Fruit fly (Drosophila melanogaster): ENCODE results near the gene myd.

Gene myd

DNA sequence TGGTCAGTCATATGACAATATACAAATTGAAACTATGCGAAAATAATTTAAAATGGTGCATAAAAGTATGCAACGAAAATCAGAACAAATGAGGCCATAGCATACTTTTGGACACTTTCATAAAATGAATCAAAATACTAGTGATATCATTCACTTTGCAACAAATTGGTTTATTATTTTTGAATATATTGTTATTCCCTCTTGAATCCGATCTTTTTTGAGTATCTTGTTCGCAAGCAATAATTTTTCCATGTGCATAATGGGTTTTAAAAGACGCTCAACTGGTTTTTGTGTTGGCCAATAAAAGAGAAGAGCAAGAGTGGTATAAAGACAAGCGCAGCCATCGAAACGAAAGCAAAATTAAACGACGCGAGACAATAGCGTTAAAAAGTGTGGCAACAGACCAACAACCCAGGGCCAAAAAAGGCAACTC is 7.3 kb downstream of the myd start (continued):
- TF ChIP-seq CG10565 (GFP tag; optimal IDR thresholded peaks at IDR 0.05) (no peak), ac (GFP tag; optimal IDR thresholded peaks at IDR 0.05) (no peak), CG10366 (GFP tag; IDR thresholded peaks at IDR 0.05) (no peak), CG12104 (GFP tag; optimal IDR thresholded peaks at IDR 0.05) (no peak), CkIIα-i1 (GFP tag; IDR thresholded peaks at IDR 0.05) (no peak), Dek (tag; optimal IDR thresholded peaks at IDR 0.05) (no peak), CG9215 (GFP tag; IDR thresholded peaks at IDR 0.05) (no peak), MTF-1 (GFP tag; optimal IDR thresholded peaks at IDR 0.05; ENCODE audit: borderline replicate concordance) (no peak), Ets97D (GFP tag; optimal IDR thresholded peaks at IDR 0.05) (no peak), Jarid2 (GFP tag; optimal IDR thresholded peaks at IDR 0.05) (no peak), Optix (GFP tag; IDR thresholded peaks at IDR 0.05) (no peak), maf-S (GFP tag; optimal IDR thresholded peaks at IDR 0.05) (no peak), CG14710 (tag; optimal IDR thresholded peaks at IDR 0.05) (no peak), CG11696 (GFP tag; IDR thresholded peaks at IDR 0.05) (no peak), CG5245 (GFP tag; optimal IDR thresholded peaks at IDR 0.05) (no peak), rib (GFP tag; IDR thresholded peaks at IDR 0.05) (no peak), grn (GFP tag; optimal IDR thresholded peaks at IDR 0.05) (no peak), D19A (tag; optimal IDR thresholded peaks at IDR 0.05) (no peak), sc (optimal IDR thresholded peaks at IDR 0.05) (no peak), sc (GFP tag; optimal IDR thresholded peaks at IDR 0.05) (no peak), corto (GFP tag; optimal IDR thresholded peaks at IDR 0.05) (no peak), chif (GFP tag; optimal IDR thresholded peaks at IDR 0.05) (no peak), sens (GFP tag) (peak; percentile 62), vvl (GFP tag; IDR thresholded peaks at IDR 0.05) (no peak), CG8359 (GFP tag; optimal IDR thresholded peaks at IDR 0.05; ENCODE audit: borderline replicate concordance) (no peak), kah (GFP tag; optimal IDR thresholded peaks at IDR 0.05) (no peak), Nf-YC (tag; optimal IDR thresholded peaks at IDR 0.05) (peak; percentile 55), crol (GFP tag; IDR thresholded peaks at IDR 0.05) (no peak), Chrac-16 (GFP tag; optimal IDR thresholded peaks at IDR 0.05) (no peak), CG17361 (GFP tag; IDR thresholded peaks at IDR 0.05) (0 out of 3 replicates have a peak, but pooled peaks have one; percentile 21), CG15601 (tag; optimal IDR thresholded peaks at IDR 0.05) (no peak), vfl (GFP tag; optimal IDR thresholded peaks at IDR 0.05) (no peak), pho (GFP tag; optimal IDR thresholded peaks at IDR 0.05) (no peak), CG9817 (tag; optimal IDR thresholded peaks at IDR 0.05) (no peak), Ssrp (tag; optimal IDR thresholded peaks at IDR 0.05) (peak; percentile 23), CG12391 (tag; optimal IDR thresholded peaks at IDR 0.05) (peak; percentile 19), CG2199 (GFP tag; IDR thresholded peaks at IDR 0.05) (no peak), E2f2 (GFP tag; IDR thresholded peaks at IDR 0.05) (no peak), sna (GFP tag; IDR thresholded peaks at IDR 0.05; ENCODE audit: partially characterized antibody) (no peak), CG30431 (GFP tag; optimal IDR thresholded peaks at IDR 0.05) (no peak), Fer3 (tag; optimal IDR thresholded peaks at IDR 0.05) (peak; percentile 16), stc (GFP tag; IDR thresholded peaks at IDR 0.05) (no peak), CG16863 (GFP tag; optimal IDR thresholded peaks at IDR 0.05) (no peak), CG13287 (GFP tag; IDR thresholded peaks at IDR 0.05; ENCODE audit: partially characterized antibody) (no peak), inv (GFP tag; IDR thresholded peaks at IDR 0.05; ENCODE audit: partially characterized antibody) (no peak), CG4854 (GFP tag; optimal IDR thresholded peaks at IDR 0.05) (no peak), usp (GFP tag; optimal IDR thresholded peaks at IDR 0.05) (no peak), unc-4 (GFP tag; IDR thresholded peaks at IDR 0.05; ENCODE audit: partially characterized antibody) (no peak), CG10959 (GFP tag; IDR thresholded peaks at IDR 0.05) (no peak), CG2202 (tag; optimal IDR thresholded peaks at IDR 0.05) (no peak), Ptx1 (GFP tag; IDR thresholded peaks at IDR 0.05) (no peak), Pdp1 (GFP tag; optimal IDR thresholded peaks at IDR 0.05) (no peak)
